Worm (Caenorhabditis elegans): Measurements from ENCODE around the gene rml-3.

rml-3 gene

DNA sequence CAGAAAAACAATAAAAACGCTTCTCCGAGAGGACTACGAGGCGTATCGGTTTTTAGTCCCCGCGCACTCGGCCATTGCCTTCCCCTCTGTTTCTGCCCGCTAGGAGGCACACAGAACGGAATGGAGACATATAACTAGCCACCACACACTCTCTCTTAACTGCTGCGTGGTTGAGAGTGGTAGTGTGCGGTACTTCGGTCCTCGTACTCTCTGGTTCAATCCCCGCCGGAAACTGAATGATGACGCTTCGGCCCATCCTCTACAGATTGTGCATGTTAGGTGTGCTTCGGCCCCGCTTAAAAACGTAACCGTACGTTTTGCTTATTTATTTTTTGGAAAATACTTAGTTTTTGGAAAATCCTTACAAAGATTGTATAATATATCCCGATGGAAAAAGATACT, 31.2 kb downstream of the rml-3 start, which contains the start of gene T13C5.6 (continued):
- TF ChIP-seq nhr-10 (tag; optimal IDR thresholded peaks at IDR 0.05) (peak; percentile 59), nhr-237 (tag; optimal IDR thresholded peaks at IDR 0.05) (no peak), unc-55 (GFP tag; optimal IDR thresholded peaks at IDR 0.05) (peak; percentile 91), snpc-4 (tag; optimal IDR thresholded peaks at IDR 0.05) (peak; percentile 10), C34F6.9 (tag; optimal IDR thresholded peaks at IDR 0.05) (peak; percentile 84), ztf-4 (tag; optimal IDR thresholded peaks at IDR 0.05) (peak; percentile 72), aly-2 (tag; optimal IDR thresholded peaks at IDR 0.05) (no peak), nhr-12 (tag; optimal IDR thresholded peaks at IDR 0.05) (no peak), nhr-25 (tag; optimal IDR thresholded peaks at IDR 0.05) (peak; percentile 75)

DNA sequence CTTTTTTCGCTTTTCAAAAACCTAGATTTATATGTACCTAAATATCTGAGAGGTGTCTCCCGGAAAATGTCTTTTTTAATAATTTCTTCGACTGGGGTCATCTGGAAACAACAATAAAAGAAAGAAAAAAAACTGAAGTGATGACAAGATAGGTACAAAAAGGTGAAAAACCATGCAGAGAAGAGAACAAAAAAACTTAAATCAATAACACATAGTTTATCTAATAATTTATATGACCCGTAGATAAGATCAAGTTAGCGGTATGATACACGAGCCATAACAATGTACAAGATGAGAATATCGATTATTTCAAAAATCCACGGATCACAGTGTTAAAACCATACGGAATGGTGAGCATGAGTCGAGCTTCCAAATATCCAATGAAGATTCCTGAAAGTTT, 32.6 kb downstream of the rml-3 start, which contains the start of gene mtp-18:
Gene mtp-18, minus strand, starts transcription at position 101 of the 400 bp plus-strand sequence.
- TF ChIP-seq nhr-12 (tag; optimal IDR thresholded peaks at IDR 0.05) (no peak), blmp-1 (tag; optimal IDR thresholded peaks at IDR 0.05; ENCODE audit: insufficient read depth) (no peak), lin-39 (tag; optimal IDR thresholded peaks at IDR 0.05) (no peak), nhr-237 (tag; optimal IDR thresholded peaks at IDR 0.05) (no peak), dmd-4 (tag; optimal IDR thresholded peaks at IDR 0.05) (no peak), mab-5 (tag; optimal IDR thresholded peaks at IDR 0.05) (no peak), ztf-4 (tag; optimal IDR thresholded peaks at IDR 0.05) (no peak), lin-11 (tag; optimal IDR thresholded peaks at IDR 0.05) (no peak), sma-9 (GFP tag; optimal IDR thresholded peaks at IDR 0.05) (no peak), sma-9 (tag; optimal IDR thresholded peaks at IDR 0.05) (no peak), R02D3.7 (tag; optimal IDR thresholded peaks at IDR 0.05) (no peak), sma-3 (GFP tag; optimal IDR thresholded peaks at IDR 0.05) (no peak), ceh-82 (tag; optimal IDR thresholded peaks at IDR 0.05) (no peak), C34F6.9 (tag; optimal IDR thresholded peaks at IDR 0.05) (no peak), nhr-10 (tag; optimal IDR thresholded peaks at IDR 0.05) (no peak), ztf-1 (GFP tag; conservative IDR thresholded peaks at IDR 0.05) (no peak), elt-1 (tag; optimal IDR thresholded peaks at IDR 0.05) (no peak)

DNA sequence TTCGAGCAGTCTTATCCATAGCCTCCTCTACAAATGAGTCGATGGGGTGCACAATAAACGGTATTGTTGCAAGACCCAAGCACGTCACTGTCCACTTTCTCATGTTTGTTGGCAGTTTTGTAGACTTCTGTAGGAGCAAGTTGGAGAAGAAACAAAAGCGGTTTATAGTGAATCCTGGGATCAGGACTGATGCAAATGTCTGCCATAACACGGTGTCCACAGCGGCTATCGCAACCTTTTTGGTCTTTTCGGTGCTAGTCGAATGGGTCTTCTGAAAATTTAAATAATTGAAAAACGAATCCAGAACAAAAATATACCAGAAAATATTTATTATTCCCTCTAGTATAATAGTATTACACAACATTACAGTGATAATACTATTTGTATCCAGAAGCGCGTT, 33.5 kb downstream of the rml-3 start:
- no peak for TF ChIP-seq F13H6.1 (tag; optimal IDR thresholded peaks at IDR 0.05)
- TF ChIP-seq lin-11 (tag; optimal IDR thresholded peaks at IDR 0.05), result no peak
- TF ChIP-seq peb-1 (tag; optimal IDR thresholded peaks at IDR 0.05), result no peak

DNA sequence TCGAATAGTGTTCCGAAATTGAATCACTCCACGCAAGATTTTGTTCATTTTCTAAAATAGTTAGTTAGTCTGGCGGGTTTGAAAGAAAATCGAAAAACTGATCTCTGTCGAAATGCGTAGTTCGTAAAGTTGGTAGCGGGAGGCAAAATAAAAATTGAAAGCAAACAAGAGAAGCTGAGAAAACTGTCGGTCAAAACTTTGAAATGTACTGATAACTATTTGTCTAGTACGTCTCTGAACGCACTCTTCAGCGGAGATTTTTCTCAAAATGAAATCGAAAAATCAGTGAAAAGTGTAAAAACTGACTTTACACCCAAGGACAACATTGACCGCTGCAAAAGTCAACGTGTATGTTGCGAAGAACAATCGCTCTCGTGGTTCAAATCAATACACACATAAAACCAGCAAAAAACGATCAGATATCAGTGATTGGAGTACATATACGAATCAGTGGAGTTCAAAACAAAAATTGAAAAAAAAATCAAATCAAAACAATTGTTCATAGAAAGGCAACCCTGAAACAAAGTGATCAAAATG, 34.1 kb downstream of the rml-3 start, which contains the start of gene bca-1:
Gene bca-1, minus strand, starts transcription at position 51 of the 537 bp plus-strand sequence.
- peak; percentile 27 for TF ChIP-seq F13H6.1 (tag; optimal IDR thresholded peaks at IDR 0.05)
- TF ChIP-seq aly-2 (tag; optimal IDR thresholded peaks at IDR 0.05), result no peak
- no peak for TF ChIP-seq mab-5 (tag; optimal IDR thresholded peaks at IDR 0.05)
- TF ChIP-seq lin-39 (tag; optimal IDR thresholded peaks at IDR 0.05), result no peak
- TF ChIP-seq sem-4 (tag; optimal IDR thresholded peaks at IDR 0.05), result no peak
- TF ChIP-seq dmd-4 (tag; optimal IDR thresholded peaks at IDR 0.05), result no peak
- TF ChIP-seq Y55F3AM.14 (GFP tag; optimal IDR thresholded peaks at IDR 0.05), result no peak
- no peak for TF ChIP-seq gmeb-1 (tag; optimal IDR thresholded peaks at IDR 0.05)
- no peak for TF ChIP-seq unc-39 (tag; optimal IDR thresholded peaks at IDR 0.05)
- no peak for TF ChIP-seq egl-27 (tag; optimal IDR thresholded peaks at IDR 0.05)
- no peak for TF ChIP-seq elt-1 (tag; optimal IDR thresholded peaks at IDR 0.05)
- peak; percentile 88 for TF ChIP-seq blmp-1 (tag; optimal IDR thresholded peaks at IDR 0.05; ENCODE audit: insufficient read depth)
- no peak for TF ChIP-seq nhr-23 (tag; optimal IDR thresholded peaks at IDR 0.05)
- TF ChIP-seq lsy-2 (tag; optimal IDR thresholded peaks at IDR 0.05), result peak in 1 of 2 experiments; percentile 48
- TF ChIP-seq mbf-1 (tag; optimal IDR thresholded peaks at IDR 0.05), result no peak
- TF ChIP-seq ZK546.5 (tag; optimal IDR thresholded peaks at IDR 0.05), result no peak
- peak; percentile 79 for TF ChIP-seq nhr-129 (tag; optimal IDR thresholded peaks at IDR 0.05)
- TF ChIP-seq sma-3 (GFP tag; optimal IDR thresholded peaks at IDR 0.05), result no peak
- no peak for TF ChIP-seq nhr-11 (tag; optimal IDR thresholded peaks at IDR 0.05)
- TF ChIP-seq nhr-25 (tag; optimal IDR thresholded peaks at IDR 0.05), result peak; percentile 69
- TF ChIP-seq alr-1 (tag; optimal IDR thresholded peaks at IDR 0.05), result no peak
- no peak for TF ChIP-seq unc-55 (GFP tag; optimal IDR thresholded peaks at IDR 0.05)
- TF ChIP-seq ama-1 (optimal IDR thresholded peaks at IDR 0.05), result peak; percentile 12
- no peak for TF ChIP-seq nhr-77 (tag; optimal IDR thresholded peaks at IDR 0.05)
- no peak for TF ChIP-seq mdl-1 (tag; optimal IDR thresholded peaks at IDR 0.05)
- TF ChIP-seq ceh-16 (tag; optimal IDR thresholded peaks at IDR 0.05), result no peak
- TF ChIP-seq crh-2 (tag; optimal IDR thresholded peaks at IDR 0.05), result peak; percentile 59
- TF ChIP-seq nhr-6 (tag; optimal IDR thresholded peaks at IDR 0.05), result peak; percentile 26
- no peak for TF ChIP-seq nhr-12 (tag; optimal IDR thresholded peaks at IDR 0.05)
- no peak for TF ChIP-seq R02D3.7 (tag; optimal IDR thresholded peaks at IDR 0.05)
- no peak for TF ChIP-seq peb-1 (tag; optimal IDR thresholded peaks at IDR 0.05)
- TF ChIP-seq ztf-4 (tag; optimal IDR thresholded peaks at IDR 0.05), result no peak
- TF ChIP-seq sma-9 (GFP tag; optimal IDR thresholded peaks at IDR 0.05), result peak; percentile 80
- TF ChIP-seq sma-9 (tag; optimal IDR thresholded peaks at IDR 0.05), result no peak
- TF ChIP-seq nhr-21 (tag; optimal IDR thresholded peaks at IDR 0.05), result peak; percentile 27
- TF ChIP-seq ceh-82 (tag; optimal IDR thresholded peaks at IDR 0.05), result no peak
- no peak for TF ChIP-seq nhr-237 (tag; optimal IDR thresholded peaks at IDR 0.05)
- TF ChIP-seq elt-3 (tag; optimal IDR thresholded peaks at IDR 0.05), result no peak
- peak; percentile 31 for TF ChIP-seq fos-1 (tag; optimal IDR thresholded peaks at IDR 0.05)
- TF ChIP-seq C34F6.9 (tag; optimal IDR thresholded peaks at IDR 0.05), result peak; percentile 39
- TF ChIP-seq lin-11 (tag; optimal IDR thresholded peaks at IDR 0.05), result no peak
- TF ChIP-seq nhr-10 (tag; optimal IDR thresholded peaks at IDR 0.05), result no peak
